Fruit fly (Drosophila melanogaster) whole organism, wandering third instar larva: Measurements from ENCODE around the gene CG32075.

Experiments
- Abd-B ChIP-seq: fragments of >200 bp; optimal IDR thresholded peaks from 2 replicates; lab custom pipeline; 2017; ENCODE audit warnings: missing biosample characterization, missing genetic modification characterization
- CG32264 ChIP-seq: fragments of 200-800 bp; sonication (Bioruptor generic); optimal IDR thresholded peaks from 2 replicates; lab custom pipeline; 2016; ENCODE audit warnings: missing biosample characterization, missing genetic modification characterization
- CG9705 ChIP-seq: fragments of 200-800 bp; sonication (Bioruptor generic); optimal IDR thresholded peaks from 2 replicates; lab custom pipeline; 2018; ENCODE audit warnings: missing biosample characterization, mild to moderate bottlenecking, missing genetic modification characterization
- CrebA ChIP-seq: fragments of 200-800 bp; sonication (Bioruptor generic); optimal IDR thresholded peaks from 2 replicates; lab custom pipeline; 2016; ENCODE audit warnings: missing biosample characterization, mild to moderate bottlenecking, missing genetic modification characterization, borderline replicate concordance
- Dfd ChIP-seq: fragments of >200 bp; optimal IDR thresholded peaks from 2 replicates; lab custom pipeline; 2017; ENCODE audit warnings: missing biosample characterization, missing genetic modification characterization
- GATAd ChIP-seq: sonication (Bioruptor generic); optimal IDR thresholded peaks from 2 replicates; lab custom pipeline; 2016; ENCODE audit warnings: missing biosample characterization, missing genetic modification characterization
- HLH106 ChIP-seq: fragments of 200-800 bp; optimal IDR thresholded peaks from 3 replicates; lab custom pipeline; 2019; ENCODE audit warnings: missing biosample characterization, mild to moderate bottlenecking, missing genetic modification characterization, moderate library complexity
- Hnf4 ChIP-seq: fragments of 200-800 bp; sonication (Bioruptor generic); optimal IDR thresholded peaks from 2 replicates; lab custom pipeline; 2016; ENCODE audit warnings: missing biosample characterization, mild to moderate bottlenecking, missing genetic modification characterization
- Hr78 ChIP-seq: fragments of >200 bp; optimal IDR thresholded peaks from 2 replicates; lab custom pipeline; 2017; ENCODE audit warnings: missing biosample characterization, missing genetic modification characterization
- Hr83 ChIP-seq: fragments of 200-300 bp; sonication (Bioruptor generic); optimal IDR thresholded peaks from 2 replicates; lab custom pipeline; 2016; ENCODE audit warnings: missing biosample characterization, mild to moderate bottlenecking, missing genetic modification characterization, moderate library complexity; ENCODE audit not compliant: poor library complexity, severe bottlenecking
- Jra ChIP-seq: sonication (Bioruptor generic); optimal IDR thresholded peaks from 2 replicates; lab custom pipeline; 2016; ENCODE audit warnings: missing biosample characterization, missing genetic modification characterization
- Mio ChIP-seq: sonication (Bioruptor generic); optimal IDR thresholded peaks from 2 replicates; lab custom pipeline; 2016; ENCODE audit warnings: missing biosample characterization, missing genetic modification characterization
- Myc ChIP-seq: fragments of >200 bp; optimal IDR thresholded peaks from 2 replicates; lab custom pipeline; 2017
- N ChIP-seq: fragments of >200 bp; optimal IDR thresholded peaks from 2 replicates; lab custom pipeline; 2018; ENCODE audit warnings: missing biosample characterization, missing external identifiers, missing genetic modification characterization
- Rel ChIP-seq, 2 experiments: fragments of 200-800 bp; sonication (Bioruptor generic) in 1 of 2; optimal IDR thresholded peaks; 2 replicates in 1 of 2; 3 replicates in 1 of 2; lab custom pipeline; 2016 to 2019; ENCODE audit warnings: mild to moderate bottlenecking in 2 of 2, missing biosample characterization in 2 of 2, missing genetic modification characterization in 2 of 2, moderate library complexity in 1 of 2
- Vsx2 ChIP-seq: fragments of 200-300, 225-300 bp; sonication (Bioruptor generic); optimal IDR thresholded peaks from 2 replicates; lab custom pipeline; 2018; ENCODE audit warnings: missing biosample characterization, missing genetic modification characterization; ENCODE audit not compliant: partially characterized antibody
- dl ChIP-seq, 2 experiments: fragments of 175-275, 200-275 bp in 1 of 2; fragments of 200-275 bp in 1 of 2; sonication (Bioruptor generic); optimal IDR thresholded peaks; lab custom pipeline; 2018; ENCODE audit warnings: mild to moderate bottlenecking in 2 of 2, missing biosample characterization in 2 of 2, missing genetic modification characterization in 2 of 2, moderate library complexity in 2 of 2; ENCODE audit not compliant: partially characterized antibody in 2 of 2, insufficient read depth in 1 of 2
- dmrt93B ChIP-seq: fragments of 200-800 bp; sonication (Bioruptor generic); optimal IDR thresholded peaks from 2 replicates; lab custom pipeline; 2018; ENCODE audit warnings: missing biosample characterization, mild to moderate bottlenecking, missing genetic modification characterization
- dsf ChIP-seq: sonication (Bioruptor generic); optimal IDR thresholded peaks from 2 replicates; lab custom pipeline; 2016; ENCODE audit warnings: missing biosample characterization, missing genetic modification characterization, borderline replicate concordance
- ey ChIP-seq: fragments of 200-800 bp; sonication (Bioruptor generic); optimal IDR thresholded peaks from 2 replicates; lab custom pipeline; 2016; ENCODE audit warnings: missing biosample characterization, missing genetic modification characterization
- foxo ChIP-seq, 2 experiments: fragments of 200-800 bp; sonication (Bioruptor generic); optimal IDR thresholded peaks; 2 replicates in 1 of 2; 3 replicates in 1 of 2; lab custom pipeline; 2016 to 2017; ENCODE audit warnings: missing biosample characterization in 2 of 2, missing genetic modification characterization in 2 of 2
- h ChIP-seq: fragments of 200-800 bp; sonication (Bioruptor generic); optimal IDR thresholded peaks from 3 replicates; lab custom pipeline; 2016; ENCODE audit warnings: missing biosample characterization, mild to moderate bottlenecking, missing genetic modification characterization
- jim ChIP-seq: fragments of 175-275, 200-325 bp; sonication (Bioruptor generic); optimal IDR thresholded peaks from 2 replicates; lab custom pipeline; 2016; ENCODE audit warnings: missing biosample characterization, mild to moderate bottlenecking, missing genetic modification characterization
- lola ChIP-seq: fragments of >200 bp; optimal IDR thresholded peaks from 2 replicates; lab custom pipeline; 2017; ENCODE audit warnings: missing biosample characterization, missing genetic modification characterization
- pan ChIP-seq: fragments of >200 bp; optimal IDR thresholded peaks from 2 replicates; lab custom pipeline; 2017
- psq ChIP-seq: fragments of 200-800 bp; sonication (Bioruptor generic); optimal IDR thresholded peaks from 3 replicates; lab custom pipeline; 2017; ENCODE audit warnings: missing biosample characterization, mild to moderate bottlenecking, missing genetic modification characterization, moderate library complexity
- rgr ChIP-seq: fragments of 200-800 bp; sonication (Bioruptor generic); optimal IDR thresholded peaks from 3 replicates; lab custom pipeline; 2016; ENCODE audit warnings: missing biosample characterization, mild to moderate bottlenecking, missing genetic modification characterization
- sage ChIP-seq: fragments of 200-800 bp; sonication (Bioruptor generic); optimal IDR thresholded peaks from 2 replicates; lab custom pipeline; 2016; ENCODE audit warnings: missing biosample characterization, mild to moderate bottlenecking, missing genetic modification characterization
- sv ChIP-seq: fragments of 200-800 bp; sonication (Bioruptor generic); optimal IDR thresholded peaks from 3 replicates; lab custom pipeline; 2016; ENCODE audit warnings: missing biosample characterization, missing genetic modification characterization
- tai ChIP-seq: sonication (Bioruptor generic); optimal IDR thresholded peaks from 2 replicates; lab custom pipeline; 2016; ENCODE audit warnings: missing biosample characterization, missing genetic modification characterization
- usp ChIP-seq: fragments of >200 bp; optimal IDR thresholded peaks from 2 replicates; lab custom pipeline; 2017; ENCODE audit warnings: missing biosample characterization, missing genetic modification characterization

Gene CG32075

dm6 chr3L:11112427-11112826, 47.7 kb upstream of the CG32075 start:
- no peak for TF ChIP-seq Myc (lab: Kevin White, UChicago)
- TF ChIP-seq Jra (GFP tag; lab: Kevin White, UChicago): no peak
- no peak for TF ChIP-seq CG32264
- TF ChIP-seq Vsx2 (GFP tag; lab: Kevin White, UChicago): no peak
- TF ChIP-seq usp (GFP tag; lab: Kevin White, UChicago): no peak
- no peak for TF ChIP-seq h (GFP tag; lab: Kevin White, UChicago)
- no peak for TF ChIP-seq Dfd
- no peak for TF ChIP-seq N (GFP tag; lab: Kevin White, UChicago)
- TF ChIP-seq Hr78 (GFP tag; lab: Kevin White, UChicago): no peak
- TF ChIP-seq lola (GFP tag; lab: Kevin White, UChicago): no peak
- TF ChIP-seq dsf (GFP tag; lab: Kevin White, UChicago): no peak
- TF ChIP-seq CG9705 (GFP tag; lab: Kevin White, UChicago): no peak
- TF ChIP-seq rgr (GFP tag; lab: Kevin White, UChicago): no peak
- no peak for TF ChIP-seq sage (GFP tag; lab: Kevin White, UChicago)
- TF ChIP-seq pan: no peak
- TF ChIP-seq, all 38 proteins: peak for 0

dm6 chr3L:11109454-11109853, 44.7 kb upstream of the CG32075 start, which contains the start of the genes CG34012 and emei:
TSS of gene CG34012 (minus strand) at chr3L:11109505.
TSS of gene emei (plus strand) at chr3L:11109690.
- TF ChIP-seq Dfd (no peak), sage (GFP tag; lab: Kevin White, UChicago) (no peak), Jra (GFP tag; lab: Kevin White, UChicago) (no peak), Rel (GFP tag; optimal IDR thresholded peaks at IDR 0.05; lab: Kevin White, UChicago) (no peak), Rel (tag; optimal IDR thresholded peaks at IDR 0.05; lab: Kevin White, UChicago) (no peak), Hnf4 (GFP tag; lab: Kevin White, UChicago) (no peak), CrebA (no peak), Mio (GFP tag; lab: Kevin White, UChicago) (no peak), Hr78 (GFP tag; lab: Kevin White, UChicago) (no peak), psq (GFP tag; lab: Kevin White, UChicago) (no peak), Hr83 (GFP tag; lab: Kevin White, UChicago) (no peak), sv (GFP tag; lab: Kevin White, UChicago) (no peak), dl (GFP tag; optimal IDR thresholded peaks at IDR 0.05; lab: Kevin White, UChicago; ENCODE audit: insufficient read depth in 1 of 2, partially characterized antibody in 2 of 2) (no peak), CG9705 (GFP tag; lab: Kevin White, UChicago) (no peak), pan (no peak), jim (no peak), ey (GFP tag; lab: Kevin White, UChicago) (no peak), Vsx2 (GFP tag; lab: Kevin White, UChicago) (no peak)

dm6 chr3L:11107935-11108334, 43.2 kb upstream of the CG32075 start, which contains the start of gene CG12522:
TSS of gene CG12522 (plus strand) at chr3L:11108235.
- TF ChIP-seq Hr78 (GFP tag; lab: Kevin White, UChicago) (no peak), rgr (GFP tag; lab: Kevin White, UChicago) (no peak), Abd-B (no peak), dsf (GFP tag; lab: Kevin White, UChicago) (no peak), foxo (GFP tag; optimal IDR thresholded peaks at IDR 0.05; lab: Kevin White, UChicago) (no peak), CG32264 (no peak), jim (no peak)
- TF ChIP-seq, all 38 proteins: peak for 0

dm6 chr3L:11107432-11107831, 42.7 kb upstream of the CG32075 start, which contains the start of gene CG32073:
TSS of gene CG32073 (minus strand) at chr3L:11107582.
- no peak for TF ChIP-seq HLH106
- no peak for TF ChIP-seq Rel (GFP tag; optimal IDR thresholded peaks at IDR 0.05; lab: Kevin White, UChicago)
- TF ChIP-seq Rel (tag; optimal IDR thresholded peaks at IDR 0.05; lab: Kevin White, UChicago): no peak
- no peak for TF ChIP-seq dmrt93B (GFP tag; lab: Kevin White, UChicago)
- no peak for TF ChIP-seq Myc (lab: Kevin White, UChicago)
- TF ChIP-seq GATAd: no peak
- no peak for TF ChIP-seq Mio (GFP tag; lab: Kevin White, UChicago)
- TF ChIP-seq Hr78 (GFP tag; lab: Kevin White, UChicago): no peak
- no peak for TF ChIP-seq tai (GFP tag; lab: Kevin White, UChicago)
- TF ChIP-seq CG32264: no peak
- TF ChIP-seq psq (GFP tag; lab: Kevin White, UChicago): no peak
- no peak for TF ChIP-seq N (GFP tag; lab: Kevin White, UChicago)
- no peak for TF ChIP-seq lola (GFP tag; lab: Kevin White, UChicago)
